Worm (Caenorhabditis elegans) whole organism, young adult: Measurements from ENCODE around the gene sra-27.

Experiments
- B0336.3 ChIP-seq: fragments of 200-800 bp; sonication (Bioruptor generic); IDR thresholded peaks from 2 replicates; pipeline ENCODE4 v1.3.6; 2022; ENCODE audit warnings: missing genetic modification characterization, missing compliant biosample characterization
- C06A6.2 ChIP-seq: fragments of 200-800 bp; sonication (Bioruptor generic); conservative IDR thresholded peaks from 2 replicates; pipeline ENCODE4 v1.3.6; 2022; ENCODE audit warnings: missing genetic modification characterization, missing compliant biosample characterization
- F23B12.7 ChIP-seq: sonication (generic microtip); optimal IDR thresholded peaks from 2 replicates; lab custom pipeline; 2017; ENCODE audit warnings: missing genetic modification characterization, mild to moderate bottlenecking, missing compliant biosample characterization, antibody characterized with exemption, moderate library complexity; ENCODE audit not compliant: insufficient read depth
- F33H1.4 ChIP-seq: fragments of 200-800 bp; sonication (Bioruptor generic); IDR thresholded peaks from 2 replicates; pipeline ENCODE4 v1.3.6; 2022; ENCODE audit warnings: missing genetic modification reagents, missing genetic modification characterization, missing compliant biosample characterization
- F55B11.4 ChIP-seq: sonication (generic microtip); optimal IDR thresholded peaks from 2 replicates; lab custom pipeline; 2016; ENCODE audit warnings: missing compliant biosample characterization, missing genetic modification characterization, borderline replicate concordance; ENCODE audit not compliant: insufficient read depth
- F57A8.1 ChIP-seq: fragments of 200-800 bp; sonication (Bioruptor generic); optimal IDR thresholded peaks from 2 replicates; lab custom pipeline; 2018; ENCODE audit warnings: mild to moderate bottlenecking, missing genetic modification characterization, moderate library complexity, missing compliant biosample characterization
- T26A5.8 ChIP-seq: sonication (generic microtip); optimal IDR thresholded peaks from 2 replicates; lab custom pipeline; 2016; ENCODE audit warnings: missing genetic modification characterization, missing compliant biosample characterization
- Y95B8A.8 ChIP-seq: fragments of 200-800 bp; sonication (Bioruptor generic); IDR thresholded peaks from 2 replicates; pipeline ENCODE4 v1.3.6; 2022; ENCODE audit warnings: missing genetic modification reagents, missing genetic modification characterization, missing compliant biosample characterization
- ama-1 ChIP-seq, 3 experiments: fragments of 150-350 bp in 1 of 3; sonication (generic microtip) in 2 of 3; optimal IDR thresholded peaks; 2 replicates each; lab custom pipeline; 2014 to 2018; ENCODE audit warnings: missing biosample characterization in 2 of 3, missing genetic modification characterization in 2 of 3, missing genetic modification reagents in 2 of 3
- athp-1 ChIP-seq: sonication (generic microtip); optimal IDR thresholded peaks from 2 replicates; lab custom pipeline; 2017; ENCODE audit warnings: mild to moderate bottlenecking, missing genetic modification characterization, missing compliant biosample characterization
- attf-3 ChIP-seq: fragments of 200-800 bp; sonication (Bioruptor generic); conservative IDR thresholded peaks from 2 replicates; pipeline ENCODE4 v1.3.6; 2022; ENCODE audit warnings: missing genetic modification reagents, missing genetic modification characterization, missing compliant biosample characterization
- attf-5 ChIP-seq: fragments of 200-800 bp; sonication (Bioruptor generic); optimal IDR thresholded peaks from 2 replicates; lab custom pipeline; 2018; ENCODE audit warnings: mild to moderate bottlenecking, missing genetic modification characterization, missing compliant biosample characterization
- cebp-1 ChIP-seq, 2 experiments: fragments of 200-800 bp in 1 of 2; sonication (Bioruptor generic) in 1 of 2; sonication (generic microtip) in 1 of 2; IDR thresholded peaks in 1 of 2; optimal IDR thresholded peaks in 1 of 2; 2 replicates each; pipeline versions ENCODE4 v1.3.6 to Lab custom; 2017 to 2022; ENCODE audit warnings: missing compliant biosample characterization in 2 of 2, missing genetic modification characterization in 2 of 2, mild to moderate bottlenecking in 1 of 2, missing genetic modification reagents in 1 of 2, moderate library complexity in 1 of 2
- cebp-2 ChIP-seq: fragments of 200-800 bp; sonication (Bioruptor generic); IDR thresholded peaks from 2 replicates; pipeline ENCODE4 v1.3.6; 2022; ENCODE audit warnings: missing genetic modification characterization, missing compliant biosample characterization
- dox-1 ChIP-seq: fragments of 200-800 bp; sonication (Bioruptor generic); IDR thresholded peaks from 2 replicates; pipeline ENCODE4 v1.3.6; 2022; ENCODE audit warnings: missing genetic modification reagents, missing genetic modification characterization, missing compliant biosample characterization
- dpl-1 ChIP-seq: fragments of 150-350 bp; optimal IDR thresholded peaks from 2 replicates; lab custom pipeline; 2014; ENCODE audit warnings: missing biosample characterization, missing genetic modification reagents, missing genetic modification characterization
- egrh-3 ChIP-seq: fragments of 200-800 bp; sonication (Bioruptor generic); IDR thresholded peaks from 2 replicates; pipeline ENCODE4 v1.3.6; 2022; ENCODE audit warnings: missing genetic modification reagents, missing genetic modification characterization, missing compliant biosample characterization
- ekl-4 ChIP-seq: fragments of 200-800 bp; sonication (Bioruptor generic); IDR thresholded peaks from 2 replicates; pipeline ENCODE4 v1.3.6; 2022; ENCODE audit warnings: missing genetic modification reagents, missing genetic modification characterization, missing compliant biosample characterization
- ets-4 ChIP-seq: fragments of 200-800 bp; sonication (Bioruptor generic); optimal IDR thresholded peaks from 2 replicates; lab custom pipeline; 2018; ENCODE audit warnings: mild to moderate bottlenecking, missing genetic modification characterization, missing compliant biosample characterization
- hmg-1.2 ChIP-seq: fragments of 200-800 bp; sonication (Bioruptor generic); IDR thresholded peaks from 2 replicates; pipeline ENCODE4 v1.3.6; 2022; ENCODE audit warnings: missing genetic modification reagents, missing genetic modification characterization, missing compliant biosample characterization
- hmg-20 ChIP-seq: fragments of 200-800 bp; sonication (Bioruptor generic); IDR thresholded peaks from 2 replicates; pipeline ENCODE4 v1.3.6; 2022; ENCODE audit warnings: missing genetic modification reagents, missing genetic modification characterization, missing compliant biosample characterization
- hsf-1 ChIP-seq: fragments of 200-800 bp; sonication (Bioruptor generic); IDR thresholded peaks from 2 replicates; pipeline ENCODE4 v1.3.6; 2022; ENCODE audit warnings: missing genetic modification reagents, missing genetic modification characterization, missing compliant biosample characterization
- lin-35 ChIP-seq, 3 experiments: fragments of 150-350 bp in 2 of 3; sonication (generic microtip) in 1 of 3; optimal IDR thresholded peaks; 2 replicates each; lab custom pipeline; 2014 to 2018; ENCODE audit warnings: missing biosample characterization in 3 of 3, missing genetic modification characterization in 3 of 3, missing genetic modification reagents in 3 of 3
- lin-40 ChIP-seq: sonication (generic microtip); optimal IDR thresholded peaks from 2 replicates; lab custom pipeline; 2016; ENCODE audit warnings: missing genetic modification characterization, mild to moderate bottlenecking, missing compliant biosample characterization, missing genotype, missing genetic modification reagents
- lin-54 ChIP-seq: fragments of 200-800 bp; sonication (Bioruptor generic); optimal IDR thresholded peaks from 2 replicates; lab custom pipeline; 2018; ENCODE audit warnings: mild to moderate bottlenecking, missing genetic modification characterization, missing compliant biosample characterization
- madf-10 ChIP-seq: sonication (generic microtip); optimal IDR thresholded peaks from 2 replicates; lab custom pipeline; 2016; ENCODE audit warnings: mild to moderate bottlenecking, missing genetic modification characterization, missing compliant biosample characterization
- nfya-2 ChIP-seq: fragments of 200-800 bp; sonication (Bioruptor generic); IDR thresholded peaks from 2 replicates; pipeline ENCODE4 v1.3.6; 2022; ENCODE audit warnings: missing genetic modification reagents, missing genetic modification characterization, missing compliant biosample characterization
- nfyb-1 ChIP-seq: fragments of 200-800 bp; sonication (Bioruptor generic); IDR thresholded peaks from 2 replicates; pipeline ENCODE4 v1.3.6; 2022; ENCODE audit warnings: missing genetic modification reagents, missing genetic modification characterization, missing compliant biosample characterization
- nhr-120 ChIP-seq: fragments of 200-800 bp; sonication (Bioruptor generic); IDR thresholded peaks from 2 replicates; pipeline ENCODE4 v1.3.6; 2022; ENCODE audit warnings: missing genetic modification characterization, missing compliant biosample characterization
- nhr-27 ChIP-seq: fragments of 200-800 bp; sonication (Bioruptor generic); optimal IDR thresholded peaks from 2 replicates; lab custom pipeline; 2018; ENCODE audit warnings: mild to moderate bottlenecking, missing genetic modification characterization, moderate library complexity, missing compliant biosample characterization
- nhr-80 ChIP-seq: sonication (generic microtip); optimal IDR thresholded peaks from 2 replicates; lab custom pipeline; 2016; ENCODE audit warnings: missing genetic modification characterization, missing compliant biosample characterization
- pha-4 ChIP-seq: fragments of 150-350 bp; sonication (generic microtip); optimal IDR thresholded peaks from 2 replicates; lab custom pipeline; 2014; ENCODE audit warnings: missing biosample characterization, missing genetic modification reagents, missing genetic modification characterization
- rec-8 ChIP-seq, 2 experiments: sonication (generic microtip); optimal IDR thresholded peaks; 2 replicates each; lab custom pipeline; 2016; ENCODE audit warnings: mild to moderate bottlenecking in 2 of 2, missing genetic modification characterization in 2 of 2, missing genetic modification reagents in 2 of 2, missing genotype in 2 of 2, missing biosample characterization in 1 of 2, missing compliant biosample characterization in 1 of 2, moderate library complexity in 1 of 2
- rpc-1 ChIP-seq, 2 experiments: fragments of 150-350 bp in 1 of 2; sonication (generic microtip) in 1 of 2; optimal IDR thresholded peaks; 2 replicates each; lab custom pipeline; 2014 to 2018; ENCODE audit warnings: missing biosample characterization in 1 of 2, missing genetic modification characterization in 1 of 2, missing genetic modification reagents in 1 of 2, missing genotype in 1 of 2
- sdz-38 ChIP-seq: sonication (generic microtip); optimal IDR thresholded peaks from 2 replicates; lab custom pipeline; 2016; ENCODE audit warnings: missing genotype, missing genetic modification characterization, missing compliant biosample characterization
- somi-1 ChIP-seq: fragments of 200-800 bp; sonication (Bioruptor generic); optimal IDR thresholded peaks from 2 replicates; lab custom pipeline; 2018; ENCODE audit warnings: mild to moderate bottlenecking, missing genetic modification characterization, missing compliant biosample characterization
- sptf-2 ChIP-seq: fragments of 200-800 bp; sonication (Bioruptor generic); optimal IDR thresholded peaks from 2 replicates; lab custom pipeline; 2018; ENCODE audit warnings: mild to moderate bottlenecking, missing genetic modification characterization, missing compliant biosample characterization
- tlf-1 ChIP-seq: fragments of 200-800 bp; sonication (Bioruptor generic); optimal IDR thresholded peaks from 2 replicates; lab custom pipeline; 2018; ENCODE audit warnings: mild to moderate bottlenecking, missing genetic modification characterization, missing compliant biosample characterization
- unc-130 ChIP-seq: sonication (generic microtip); optimal IDR thresholded peaks from 2 replicates; lab custom pipeline; 2016; ENCODE audit warnings: missing genetic modification reagents, missing genetic modification characterization, missing compliant biosample characterization
- xnd-1 ChIP-seq: sonication (generic microtip); optimal IDR thresholded peaks from 2 replicates; lab custom pipeline; 2016; ENCODE audit warnings: missing genotype, missing genetic modification reagents, missing genetic modification characterization, missing compliant biosample characterization
- zfh-2 ChIP-seq: fragments of 200-800 bp; sonication (Bioruptor generic); conservative IDR thresholded peaks from 2 replicates; pipeline ENCODE4 v1.3.6; 2022; ENCODE audit warnings: missing genetic modification reagents, missing genetic modification characterization, missing compliant biosample characterization
- zim-3 ChIP-seq: sonication (generic microtip); optimal IDR thresholded peaks from 2 replicates; lab custom pipeline; 2017; ENCODE audit warnings: mild to moderate bottlenecking, missing genetic modification characterization, moderate library complexity, missing compliant biosample characterization
- ztf-18 ChIP-seq: sonication (generic microtip); optimal IDR thresholded peaks from 2 replicates; lab custom pipeline; 2016; ENCODE audit warnings: missing genotype, mild to moderate bottlenecking, missing genetic modification characterization, missing compliant biosample characterization
- ztf-25 ChIP-seq: fragments of 200-800 bp; sonication (Bioruptor generic); IDR thresholded peaks from 2 replicates; pipeline ENCODE4 v1.3.6; 2022; ENCODE audit warnings: missing genetic modification reagents, missing genetic modification characterization, missing compliant biosample characterization
- ztf-26 ChIP-seq: sonication (generic microtip); optimal IDR thresholded peaks from 2 replicates; lab custom pipeline; 2017; ENCODE audit warnings: missing genetic modification characterization, missing compliant biosample characterization
- ztf-6 ChIP-seq: fragments of 200-800 bp; sonication (Bioruptor generic); IDR thresholded peaks from 2 replicates; pipeline ENCODE4 v1.3.6; 2022; ENCODE audit warnings: missing genetic modification reagents, missing genetic modification characterization, missing compliant biosample characterization

The sra-27 gene

DNA sequence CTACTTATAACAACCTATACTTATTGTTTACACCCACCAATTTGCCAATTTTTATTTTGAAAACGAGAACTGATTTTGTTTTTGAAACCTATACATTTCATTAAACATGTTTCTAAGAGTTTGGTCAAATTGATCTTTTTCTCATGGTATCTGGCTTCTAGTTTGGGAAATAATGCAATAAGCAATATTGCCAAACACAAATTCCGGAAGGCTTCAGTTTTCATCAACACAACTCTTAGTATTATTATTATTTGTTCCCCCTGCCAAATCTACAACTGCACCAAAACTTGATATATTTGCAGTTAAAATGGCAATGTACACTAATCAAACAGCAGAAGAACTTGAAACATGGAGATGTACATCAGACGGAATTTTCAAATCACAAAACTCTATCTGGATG is at the start of gene sra-27:
TSS of gene sra-27 (plus strand) at position 301 of the 400 bp plus-strand sequence.
- TF ChIP-seq hsf-1 (GFP tag; lab: Robert Waterston, UW) (no peak), lin-35 (GFP tag; optimal IDR thresholded peaks at IDR 0.05; lab: Kevin White, UChicago) (no peak), ama-1 (optimal IDR thresholded peaks at IDR 0.05; lab: Kevin White, UChicago) (no peak), ama-1 (GFP tag; optimal IDR thresholded peaks at IDR 0.05; lab: Kevin White, UChicago) (no peak)
- TF ChIP-seq, all 124 proteins: peak for 0

DNA sequence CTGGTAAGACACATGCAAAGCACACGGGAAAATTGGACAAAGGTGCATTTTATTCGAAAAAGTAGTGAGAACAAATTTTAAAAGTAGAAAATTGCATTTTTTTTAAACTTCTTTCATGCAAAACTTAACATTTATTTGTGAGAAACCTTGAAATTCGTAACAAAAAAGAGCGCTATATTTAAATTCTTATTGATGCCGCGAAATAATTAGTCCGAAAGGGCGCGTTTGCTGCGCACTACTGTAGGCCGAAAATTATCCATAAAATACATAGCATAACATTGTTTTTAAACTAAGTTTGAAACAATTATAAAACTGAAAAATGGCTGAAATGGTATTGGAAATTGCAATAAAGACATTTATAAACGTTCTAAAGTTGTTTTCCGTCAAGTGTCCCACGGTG is 49.1 kb upstream of the sra-27 start:
- TF ChIP-seq lin-54 (GFP tag; lab: Kevin White, UChicago): peak; percentile 39
- TF ChIP-seq ekl-4: no peak
- TF ChIP-seq lin-35 (GFP tag; optimal IDR thresholded peaks at IDR 0.05; lab: Kevin White, UChicago): peak in 1 of 3 experiments; percentile 67
- no peak for TF ChIP-seq pha-4 (tag; lab: Kevin White, UChicago)
- TF ChIP-seq ztf-18 (tag; lab: Kevin White, UChicago): no peak
- peak; percentile 78 for TF ChIP-seq dpl-1 (GFP tag; lab: Kevin White, UChicago)
- no peak for TF ChIP-seq rec-8 (tag; optimal IDR thresholded peaks at IDR 0.05; lab: Kevin White, UChicago)
- TF ChIP-seq nhr-120: no peak
- no peak for TF ChIP-seq zim-3 (tag; lab: Kevin White, UChicago)
- no peak for TF ChIP-seq sptf-2 (GFP tag; lab: Kevin White, UChicago)
- no peak for TF ChIP-seq B0336.3
- no peak for TF ChIP-seq Y95B8A.8 (GFP tag; lab: Robert Waterston, UW)
- TF ChIP-seq attf-5 (GFP tag; lab: Kevin White, UChicago): no peak
- no peak for TF ChIP-seq nhr-27
- TF ChIP-seq nfyb-1: no peak
- TF ChIP-seq attf-3 (GFP tag; lab: Robert Waterston, UW): no peak
- no peak for TF ChIP-seq ztf-25 (GFP tag; lab: Robert Waterston, UW)
- TF ChIP-seq dox-1: no peak
- no peak for TF ChIP-seq hmg-20 (GFP tag; lab: Robert Waterston, UW)
- TF ChIP-seq lin-40: no peak
- TF ChIP-seq nfya-2 (GFP tag; lab: Robert Waterston, UW): no peak
- no peak for TF ChIP-seq somi-1 (GFP tag; lab: Kevin White, UChicago)
- TF ChIP-seq C06A6.2: no peak
- no peak for TF ChIP-seq nhr-80 (tag; lab: Kevin White, UChicago)
- no peak for TF ChIP-seq cebp-2 (GFP tag; lab: Robert Waterston, UW)
- TF ChIP-seq zfh-2 (GFP tag; lab: Robert Waterston, UW): no peak
- no peak for TF ChIP-seq T26A5.8 (tag; lab: Kevin White, UChicago)
- no peak for TF ChIP-seq rpc-1 (optimal IDR thresholded peaks at IDR 0.05; lab: Kevin White, UChicago)
- TF ChIP-seq rpc-1 (tag; optimal IDR thresholded peaks at IDR 0.05; lab: Kevin White, UChicago): no peak
- no peak for TF ChIP-seq sdz-38 (tag; lab: Kevin White, UChicago)
- peak; percentile 23; the same call in 1 of the 2 replicates for TF ChIP-seq hmg-1.2 (GFP tag; lab: Robert Waterston, UW)
- no peak for TF ChIP-seq F23B12.7 (tag; lab: Kevin White, UChicago)
- TF ChIP-seq ztf-6 (GFP tag; lab: Robert Waterston, UW): no peak
- TF ChIP-seq xnd-1 (tag; lab: Kevin White, UChicago): peak; percentile 61
- TF ChIP-seq egrh-3: no peak
- peak; percentile 52; the same call in 1 of the 2 replicates for TF ChIP-seq F33H1.4
- TF ChIP-seq athp-1: no peak
- TF ChIP-seq unc-130 (GFP tag; lab: Kevin White, UChicago): peak; percentile 77
- no peak for TF ChIP-seq F55B11.4 (tag; lab: Kevin White, UChicago)
- no peak for TF ChIP-seq ztf-26
- TF ChIP-seq tlf-1 (GFP tag; lab: Kevin White, UChicago): no peak
- TF ChIP-seq madf-10 (tag; lab: Kevin White, UChicago): no peak
- no peak for TF ChIP-seq ets-4
- no peak for TF ChIP-seq F57A8.1 (GFP tag; lab: Kevin White, UChicago)
- no peak for TF ChIP-seq cebp-1 (GFP tag; IDR thresholded peaks at IDR 0.05; lab: Robert Waterston, UW)
- TF ChIP-seq cebp-1 (tag; optimal IDR thresholded peaks at IDR 0.05; lab: Kevin White, UChicago): no peak
